Worm (Caenorhabditis elegans): ENCODE data around the gene ret-1.
"Not testable (repeated sequence)": the region's sequence is repeated elsewhere in the genome, so short reads cannot be mapped to it uniquely, and the experiment has no call there.

The ret-1 gene

DNA sequence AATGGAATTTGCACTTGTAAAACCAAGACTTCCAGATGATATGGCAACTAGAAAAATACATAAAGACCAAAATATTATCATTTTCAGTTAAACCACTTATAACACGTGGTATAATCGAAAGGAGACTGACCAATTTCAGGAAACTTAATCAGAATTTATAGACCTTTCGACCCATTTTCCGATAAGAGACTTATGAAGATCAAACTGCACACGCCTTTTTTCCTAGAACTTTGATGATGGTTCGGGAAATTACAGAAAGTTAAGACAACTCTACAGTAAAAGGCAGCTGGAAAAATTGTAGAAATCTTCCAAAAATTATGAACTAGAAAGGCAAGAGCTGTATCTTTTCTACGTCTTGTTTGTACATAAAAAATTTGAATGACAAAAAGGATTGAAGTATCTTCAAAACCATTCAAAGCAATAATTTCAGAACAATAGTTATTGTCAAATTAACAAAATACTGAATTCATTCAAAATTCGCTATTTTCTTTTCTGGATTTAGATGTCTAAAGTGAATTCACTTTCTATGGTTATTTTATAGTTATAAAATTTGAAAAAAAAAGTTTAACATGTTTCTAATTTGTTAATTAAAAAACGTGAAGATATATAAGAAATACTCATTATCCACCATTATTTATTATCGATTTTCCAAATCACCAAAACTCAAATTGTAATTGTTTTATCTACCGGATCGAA, 46.3 kb upstream of the ret-1 start, which contains the start of the genes mpst-2 and H12D21.5:
Gene mpst-2, minus strand, starts transcription at position 101 of the 696 bp plus-strand sequence.
Gene H12D21.5, plus strand, starts transcription at position 646 of the 696 bp plus-strand sequence.
- TF ChIP-seq bed-2 (GFP tag; IDR thresholded peaks at IDR 0.05) (no peak), egrh-3 (GFP tag; IDR thresholded peaks at IDR 0.05) (no peak), ztf-25 (GFP tag; IDR thresholded peaks at IDR 0.05) (no peak), F39B2.1 (GFP tag; IDR thresholded peaks at IDR 0.05) (no peak), mes-4 (tag; optimal IDR thresholded peaks at IDR 0.05) (no peak), Y53G8AR.9 (GFP tag; conservative IDR thresholded peaks at IDR 0.05) (no peak), F22D6.2 (tag; optimal IDR thresholded peaks at IDR 0.05) (no peak), hsf-1 (GFP tag; IDR thresholded peaks at IDR 0.05) (no peak)

DNA sequence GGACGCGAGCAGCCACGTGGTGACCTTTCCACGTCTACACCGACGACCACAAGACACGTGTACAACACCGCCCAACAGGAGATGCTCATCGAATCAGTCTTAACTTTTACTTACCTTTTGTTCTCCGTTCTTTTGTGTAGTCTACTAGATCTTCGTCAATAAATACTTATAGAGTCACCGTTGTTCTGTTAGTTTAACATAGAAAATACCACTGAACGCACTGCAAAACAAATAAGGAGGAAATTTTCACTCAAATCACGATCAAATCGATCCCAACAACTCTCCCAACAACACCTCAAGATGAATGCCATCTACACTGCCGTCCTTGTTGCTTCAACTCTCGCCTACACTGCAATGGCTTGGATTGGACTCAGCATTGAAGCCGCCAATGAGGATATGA, 43.6 kb upstream of the ret-1 start, which contains the start of gene nspa-2:
Gene nspa-2, plus strand, starts transcription at position 301 of the 400 bp plus-strand sequence.
- not testable (repeated sequence) for TF ChIP-seq ztf-25 (GFP tag; IDR thresholded peaks at IDR 0.05); tbx-9 (tag; optimal IDR thresholded peaks at IDR 0.05; ENCODE audit: borderline replicate concordance); ztf-28 (GFP tag; IDR thresholded peaks at IDR 0.05)

DNA sequence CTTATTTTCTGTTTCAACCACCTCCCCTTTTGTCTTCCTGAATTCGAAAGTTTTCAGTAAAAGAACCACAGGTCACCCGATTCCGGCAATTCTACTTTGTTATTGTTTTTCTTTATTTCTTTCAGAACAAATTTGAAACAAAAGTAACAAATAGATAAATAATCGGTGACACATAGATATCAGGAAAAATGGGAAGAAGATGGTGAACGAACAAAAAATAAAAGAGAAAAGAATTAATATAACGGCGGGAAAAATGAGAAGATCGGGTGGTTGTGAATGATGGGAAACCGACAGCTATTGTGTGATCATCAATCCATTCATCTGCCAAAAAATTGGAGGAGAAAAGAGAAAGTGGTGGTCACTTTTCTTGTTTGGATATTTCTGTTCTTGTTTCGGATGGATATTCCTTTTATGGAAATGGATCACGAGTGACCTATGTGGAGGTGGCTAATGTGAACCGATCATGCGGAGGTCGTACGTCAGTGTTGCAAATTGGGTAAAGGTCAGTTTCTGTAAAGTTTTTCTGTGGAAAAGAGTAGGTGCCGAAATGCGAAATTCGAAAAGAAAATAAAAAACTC, 30.1 kb upstream of the ret-1 start:
- TF ChIP-seq lir-1 (GFP tag; conservative IDR thresholded peaks at IDR 0.05) = no peak
- TF ChIP-seq efl-1 (GFP tag; optimal IDR thresholded peaks at IDR 0.05) = no peak
- TF ChIP-seq mel-28 (tag; optimal IDR thresholded peaks at IDR 0.05; ENCODE audit: borderline replicate concordance) = no peak
- TF ChIP-seq mcd-1 (GFP tag; IDR thresholded peaks at IDR 0.05) = no peak
- no peak for TF ChIP-seq ekl-4 (GFP tag; IDR thresholded peaks at IDR 0.05)
- no peak for TF ChIP-seq xnd-1 (tag; optimal IDR thresholded peaks at IDR 0.05)
- TF ChIP-seq F33H1.4 (GFP tag; IDR thresholded peaks at IDR 0.05) = no peak
- no peak for TF ChIP-seq rpc-1 (optimal IDR thresholded peaks at IDR 0.05)
- no peak for TF ChIP-seq rpc-1 (tag; optimal IDR thresholded peaks at IDR 0.05)
- TF ChIP-seq pbrm-1 (GFP tag; IDR thresholded peaks at IDR 0.05) = no peak
- TF ChIP-seq F52B5.7 (tag; optimal IDR thresholded peaks at IDR 0.05) = no peak
- TF ChIP-seq ztf-26 (tag; optimal IDR thresholded peaks at IDR 0.05) = no peak
- TF ChIP-seq ztf-3 (GFP tag; optimal IDR thresholded peaks at IDR 0.05) = no peak
- no peak for TF ChIP-seq rcor-1 (GFP tag; IDR thresholded peaks at IDR 0.05)
- no peak for TF ChIP-seq lin-54 (GFP tag; optimal IDR thresholded peaks at IDR 0.05)
- TF ChIP-seq F23B12.7 (tag; optimal IDR thresholded peaks at IDR 0.05; ENCODE audit: insufficient read depth) = no peak
- no peak for TF ChIP-seq nfyb-1 (GFP tag; IDR thresholded peaks at IDR 0.05)
- TF ChIP-seq K11D2.4 (GFP tag; IDR thresholded peaks at IDR 0.05) = no peak
- TF ChIP-seq sptf-2 (GFP tag; optimal IDR thresholded peaks at IDR 0.05) = no peak

DNA sequence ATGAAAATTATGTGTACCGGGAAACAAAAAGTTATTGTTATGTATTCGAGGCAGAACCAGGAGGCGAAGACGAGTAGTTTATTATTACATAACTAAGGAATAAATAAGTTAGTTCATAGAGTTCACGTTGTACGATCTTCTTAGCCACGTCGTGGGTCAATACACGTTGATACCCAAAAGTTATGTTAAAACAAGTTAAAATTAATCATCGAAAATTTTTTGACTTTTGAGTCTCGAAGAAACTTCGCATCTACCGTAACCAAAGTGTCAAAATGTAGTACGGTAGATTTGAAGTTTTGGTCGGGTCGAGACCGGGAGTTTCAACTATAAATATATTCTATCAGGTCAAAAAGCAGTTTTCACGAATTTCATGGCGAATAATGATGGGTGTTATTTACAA, 29.5 kb upstream of the ret-1 start, which contains the start of gene ZC412.10:
Gene ZC412.10, minus strand, starts transcription at position 101 of the 400 bp plus-strand sequence.
- TF ChIP-seq F10E7.11 (tag; optimal IDR thresholded peaks at IDR 0.05); sea-2 (GFP tag; IDR thresholded peaks at IDR 0.05); B0261.1 (tag; optimal IDR thresholded peaks at IDR 0.05): not testable (repeated sequence)

ce11 chrV:14876257-14876656, 29.0 kb upstream of the ret-1 start:
- TF ChIP-seq egl-18 (GFP tag; IDR thresholded peaks at IDR 0.05) = no peak
- no peak for TF ChIP-seq sdz-38 (tag; optimal IDR thresholded peaks at IDR 0.05)
- no peak for TF ChIP-seq F57A8.1 (GFP tag; optimal IDR thresholded peaks at IDR 0.05)
- TF ChIP-seq unc-130 (GFP tag; optimal IDR thresholded peaks at IDR 0.05) = no peak
- TF ChIP-seq B0035.1 (tag; optimal IDR thresholded peaks at IDR 0.05) = no peak
- TF ChIP-seq Y53F4B.3 (GFP tag; IDR thresholded peaks at IDR 0.05) = peak; percentile 52; the same call in 1 of the 2 replicates
- peak; percentile 81 for TF ChIP-seq rcor-1 (GFP tag; IDR thresholded peaks at IDR 0.05)
- peak; percentile 2 for TF ChIP-seq nhr-90 (tag; optimal IDR thresholded peaks at IDR 0.05)
- peak; percentile 53 for TF ChIP-seq ZK185.1 (tag; optimal IDR thresholded peaks at IDR 0.05; ENCODE audit: poor library complexity, severe bottlenecking)
- no peak for TF ChIP-seq hlh-12 (tag; optimal IDR thresholded peaks at IDR 0.05)
- peak; percentile 64 for TF ChIP-seq mcd-1 (GFP tag; IDR thresholded peaks at IDR 0.05)
- peak; percentile 9 for TF ChIP-seq die-1 (tag; optimal IDR thresholded peaks at IDR 0.05)
- no peak for TF ChIP-seq nhr-179 (tag; optimal IDR thresholded peaks at IDR 0.05)

Data from whole organism, young adult.